Worm (Caenorhabditis elegans) whole organism, L1 larva: ENCODE data around the gene F20D6.8.

Source experiments
- C04F5.9 ChIP-seq: sonication (generic microtip); optimal IDR thresholded peaks from 2 replicates; lab custom pipeline; 2016; ENCODE audit warnings: missing genetic modification characterization, missing compliant biosample characterization
- C16A3.4 ChIP-seq: fragments of 150-350 bp; optimal IDR thresholded peaks from 2 replicates; lab custom pipeline; 2014; ENCODE audit warnings: missing biosample characterization, missing genetic modification characterization
- C34B4.2 ChIP-seq: sonication (generic microtip); optimal IDR thresholded peaks from 2 replicates; lab custom pipeline; 2017; ENCODE audit warnings: mild to moderate bottlenecking, missing genetic modification characterization, missing compliant biosample characterization
- alr-1 ChIP-seq: fragments of 200-800 bp; sonication (Bioruptor generic); optimal IDR thresholded peaks from 2 replicates; lab custom pipeline; 2018; ENCODE audit warnings: borderline replicate concordance, mild to moderate bottlenecking, missing genetic modification characterization, missing compliant biosample characterization
- ama-1 ChIP-seq: fragments of 150-350 bp; optimal IDR thresholded peaks from 2 replicates; lab custom pipeline; 2014
- ceh-8 ChIP-seq: fragments of 200-800 bp; sonication (Bioruptor generic); optimal IDR thresholded peaks from 2 replicates; lab custom pipeline; 2018; ENCODE audit warnings: mild to moderate bottlenecking, missing genetic modification characterization, moderate library complexity, missing compliant biosample characterization
- ceh-82 ChIP-seq, 3 experiments: fragments of 150-350 bp in 1 of 3; sonication (generic microtip) in 2 of 3; optimal IDR thresholded peaks; 2 replicates each; lab custom pipeline; 2014 to 2017; ENCODE audit warnings: missing biosample characterization in 3 of 3, missing genetic modification characterization in 3 of 3
- ceh-90 ChIP-seq: sonication (generic microtip); optimal IDR thresholded peaks from 2 replicates; lab custom pipeline; 2016; ENCODE audit warnings: missing genetic modification characterization, missing compliant biosample characterization
- egl-27 ChIP-seq, 2 experiments: fragments of 150-350 bp in 1 of 2; sonication (generic microtip); optimal IDR thresholded peaks; 3 replicates each; lab custom pipeline; 2017 to 2018; ENCODE audit warnings: missing biosample characterization in 2 of 2, missing genetic modification characterization in 2 of 2, missing genetic modification reagents in 2 of 2
- fkh-8 ChIP-seq: sonication (generic microtip); optimal IDR thresholded peaks from 2 replicates; lab custom pipeline; 2016; ENCODE audit warnings: mild to moderate bottlenecking, missing genetic modification characterization, missing compliant biosample characterization
- fos-1 ChIP-seq: fragments of 150-350 bp; optimal IDR thresholded peaks from 2 replicates; lab custom pipeline; 2014; ENCODE audit warnings: missing biosample characterization, missing genetic modification characterization
- grh-1 ChIP-seq: fragments of 200-800 bp; sonication (Bioruptor generic); IDR thresholded peaks from 2 replicates; pipeline ENCODE4 v1.3.6; 2022; ENCODE audit warnings: missing genetic modification reagents, missing genetic modification characterization, missing compliant biosample characterization
- hlh-17 ChIP-seq: fragments of 200-800 bp; sonication (Bioruptor generic); optimal IDR thresholded peaks from 2 replicates; lab custom pipeline; 2018; ENCODE audit warnings: missing genetic modification characterization, mild to moderate bottlenecking, missing compliant biosample characterization, moderate library complexity, borderline replicate concordance
- hlh-4 ChIP-seq: sonication (generic microtip); optimal IDR thresholded peaks from 2 replicates; lab custom pipeline; 2016; ENCODE audit warnings: mild to moderate bottlenecking, missing genetic modification characterization, missing compliant biosample characterization
- irx-1 ChIP-seq: sonication (generic microtip); optimal IDR thresholded peaks from 2 replicates; lab custom pipeline; 2016; ENCODE audit warnings: missing genetic modification characterization, missing compliant biosample characterization
- jun-1 ChIP-seq: fragments of 150-350 bp; optimal IDR thresholded peaks from 2 replicates; lab custom pipeline; 2014; ENCODE audit warnings: missing biosample characterization, missing genetic modification reagents, missing genetic modification characterization
- lin-13 ChIP-seq: fragments of 150-350 bp; optimal IDR thresholded peaks from 2 replicates; lab custom pipeline; 2014; ENCODE audit warnings: missing biosample characterization, missing genetic modification reagents, missing genetic modification characterization
- lin-35 ChIP-seq, 2 experiments: fragments of 150-350 bp; optimal IDR thresholded peaks; 2 replicates each; lab custom pipeline; 2014; ENCODE audit warnings: missing biosample characterization in 2 of 2, missing genetic modification characterization in 2 of 2, missing genetic modification reagents in 2 of 2
- lin-39 ChIP-seq: fragments of 150-350 bp; optimal IDR thresholded peaks from 2 replicates; lab custom pipeline; 2014; ENCODE audit warnings: missing biosample characterization, missing genetic modification reagents, missing genetic modification characterization
- lir-3 ChIP-seq: sonication (generic microtip); optimal IDR thresholded peaks from 2 replicates; lab custom pipeline; 2016; ENCODE audit warnings: mild to moderate bottlenecking, missing genetic modification characterization, moderate library complexity, missing compliant biosample characterization; ENCODE audit not compliant: poor library complexity
- lsy-2 ChIP-seq, 2 experiments: fragments of 150-350 bp; optimal IDR thresholded peaks; 2 replicates each; lab custom pipeline; 2014; ENCODE audit warnings: missing biosample characterization in 2 of 2, missing genetic modification characterization in 2 of 2
- mab-9 ChIP-seq: fragments of 200-800 bp; sonication (Bioruptor generic); IDR thresholded peaks from 2 replicates; pipeline ENCODE4 v1.3.6; 2022; ENCODE audit warnings: missing genetic modification reagents, missing genetic modification characterization, missing compliant biosample characterization
- mdl-1 ChIP-seq, 2 experiments: fragments of 150-350 bp; optimal IDR thresholded peaks; 2 replicates each; lab custom pipeline; 2014 to 2017; ENCODE audit warnings: missing biosample characterization in 2 of 2, missing genetic modification characterization in 2 of 2, inconsistent platforms in 1 of 2
- mep-1 ChIP-seq: fragments of 150-350 bp; optimal IDR thresholded peaks from 2 replicates; lab custom pipeline; 2014; ENCODE audit warnings: missing biosample characterization, missing genetic modification characterization
- nhr-11 ChIP-seq: fragments of 150-350 bp; optimal IDR thresholded peaks from 2 replicates; lab custom pipeline; 2014; ENCODE audit warnings: missing biosample characterization, missing genetic modification characterization
- nhr-12 ChIP-seq: sonication (generic microtip); optimal IDR thresholded peaks from 2 replicates; lab custom pipeline; 2017; ENCODE audit warnings: missing biosample characterization, missing genetic modification characterization
- nhr-28 ChIP-seq: fragments of 150-350 bp; optimal IDR thresholded peaks from 2 replicates; lab custom pipeline; 2014; ENCODE audit warnings: missing biosample characterization, missing genetic modification characterization
- nhr-84 ChIP-seq: sonication (generic microtip); optimal IDR thresholded peaks from 2 replicates; lab custom pipeline; 2017; ENCODE audit warnings: missing biosample characterization, missing genetic modification characterization
- nhr-90 ChIP-seq: sonication (generic microtip); optimal IDR thresholded peaks from 2 replicates; lab custom pipeline; 2016; ENCODE audit warnings: mild to moderate bottlenecking, missing genetic modification characterization, missing compliant biosample characterization; ENCODE audit not compliant: poor library complexity
- snpc-4 ChIP-seq: fragments of 150-350 bp; optimal IDR thresholded peaks from 2 replicates; lab custom pipeline; 2014; ENCODE audit warnings: missing biosample characterization, missing genetic modification characterization
- snu-23 ChIP-seq: sonication (generic microtip); optimal IDR thresholded peaks from 2 replicates; lab custom pipeline; 2016; ENCODE audit warnings: missing genetic modification characterization, missing compliant biosample characterization
- sptf-1 ChIP-seq: fragments of 150-350 bp; optimal IDR thresholded peaks from 2 replicates; lab custom pipeline; 2014; ENCODE audit warnings: missing biosample characterization, missing genetic modification characterization
- swsn-7 ChIP-seq: sonication (generic microtip); optimal IDR thresholded peaks from 2 replicates; lab custom pipeline; 2016; ENCODE audit warnings: missing genetic modification characterization, missing compliant biosample characterization
- tbx-2 ChIP-seq: sonication (generic microtip); optimal IDR thresholded peaks from 2 replicates; lab custom pipeline; 2016; ENCODE audit warnings: missing genetic modification characterization, missing compliant biosample characterization
- tlp-1 ChIP-seq: fragments of 150-350 bp; optimal IDR thresholded peaks from 2 replicates; lab custom pipeline; 2014; ENCODE audit warnings: missing biosample characterization, missing genetic modification characterization
- unc-86 ChIP-seq: sonication (generic microtip); optimal IDR thresholded peaks from 2 replicates; lab custom pipeline; 2016; ENCODE audit warnings: missing genetic modification characterization, missing compliant biosample characterization
- vab-15 ChIP-seq: sonication (generic microtip); optimal IDR thresholded peaks from 2 replicates; lab custom pipeline; 2017; ENCODE audit warnings: missing genotype, mild to moderate bottlenecking, missing genetic modification characterization, missing compliant biosample characterization
- xbp-1 ChIP-seq: sonication (generic microtip); optimal IDR thresholded peaks from 2 replicates; lab custom pipeline; 2016; ENCODE audit warnings: missing genetic modification characterization, missing compliant biosample characterization
- zip-4 ChIP-seq: fragments of 200-800 bp; sonication (Bioruptor generic); optimal IDR thresholded peaks from 2 replicates; lab custom pipeline; 2018; ENCODE audit warnings: mild to moderate bottlenecking, missing genetic modification characterization, moderate library complexity, missing compliant biosample characterization
- ztf-11 ChIP-seq, 2 experiments: sonication (generic microtip); optimal IDR thresholded peaks; 2 replicates each; lab custom pipeline; 2016 to 2017; ENCODE audit warnings: missing genetic modification characterization in 2 of 2, missing biosample characterization in 1 of 2, missing compliant biosample characterization in 1 of 2
- ztf-4 ChIP-seq: fragments of 150-350 bp; optimal IDR thresholded peaks from 2 replicates; lab custom pipeline; 2014; ENCODE audit warnings: missing biosample characterization, missing genetic modification characterization

Gene F20D6.8

ce11 chrV:8188421-8188820 is 20.4 kb upstream of the F20D6.8 start, which contains the start of gene F20D6.15:
Gene F20D6.15 (minus strand): TSS chrV:8188467.
- no peak for TF ChIP-seq fos-1 (tag; lab: Kevin White, UChicago)
- no peak for TF ChIP-seq jun-1
- no peak for TF ChIP-seq nhr-11 (tag; lab: Kevin White, UChicago)
- TF ChIP-seq lin-39 (tag; lab: Kevin White, UChicago): no peak
- TF ChIP-seq swsn-7 (tag; lab: Kevin White, UChicago): no peak
- TF ChIP-seq lin-13 (GFP tag; lab: Kevin White, UChicago): no peak
- no peak for TF ChIP-seq zip-4 (GFP tag; lab: Kevin White, UChicago)
- TF ChIP-seq alr-1 (tag; lab: Kevin White, UChicago): no peak
- TF ChIP-seq nhr-90 (tag; lab: Kevin White, UChicago): no peak
- TF ChIP-seq C16A3.4 (tag; lab: Kevin White, UChicago): no peak
- TF ChIP-seq mdl-1 (tag; optimal IDR thresholded peaks at IDR 0.05; lab: Kevin White, UChicago): no peak
- TF ChIP-seq tbx-2 (tag; lab: Kevin White, UChicago): no peak
- TF ChIP-seq lin-35 (GFP tag; optimal IDR thresholded peaks at IDR 0.05; lab: Kevin White, UChicago): no peak
- no peak for TF ChIP-seq ceh-8 (GFP tag; lab: Kevin White, UChicago)
- no peak for TF ChIP-seq irx-1 (tag; lab: Kevin White, UChicago)
- TF ChIP-seq lir-3 (tag; lab: Kevin White, UChicago): no peak
- TF ChIP-seq nhr-28 (tag; lab: Kevin White, UChicago): no peak
- TF ChIP-seq ztf-11 (tag; optimal IDR thresholded peaks at IDR 0.05; lab: Kevin White, UChicago): no peak

ce11 chrV:8185737-8186136 is 17.7 kb upstream of the F20D6.8 start, which contains the start of gene F20D6.2:
Gene F20D6.2 (plus strand): TSS chrV:8186037.
- no peak for TF ChIP-seq nhr-84 (tag; lab: Kevin White, UChicago)
- TF ChIP-seq egl-27 (tag; optimal IDR thresholded peaks at IDR 0.05; lab: Kevin White, UChicago): no peak
- TF ChIP-seq jun-1: no peak
- TF ChIP-seq snpc-4 (tag; lab: Kevin White, UChicago): no peak
- no peak for TF ChIP-seq fkh-8
- no peak for TF ChIP-seq C04F5.9
- TF ChIP-seq C34B4.2 (tag; lab: Kevin White, UChicago): no peak
- TF ChIP-seq ceh-90 (tag; lab: Kevin White, UChicago): no peak
- TF ChIP-seq, all 84 proteins: peak for 0

ce11 chrV:8183384-8183783 is 15.3 kb upstream of the F20D6.8 start, which contains the start of gene srp-8:
Gene srp-8 (plus strand): TSS chrV:8183684.
- TF ChIP-seq snu-23 (no peak), mab-9 (no peak), lsy-2 (tag; optimal IDR thresholded peaks at IDR 0.05; lab: Kevin White, UChicago) (no peak), tlp-1 (tag; lab: Kevin White, UChicago) (no peak), xbp-1 (tag; lab: Kevin White, UChicago) (no peak), mep-1 (tag; lab: Kevin White, UChicago) (no peak), alr-1 (tag; lab: Kevin White, UChicago) (no peak), hlh-4 (no peak), swsn-7 (tag; lab: Kevin White, UChicago) (no peak), ztf-4 (tag; lab: Kevin White, UChicago) (no peak), unc-86 (tag; lab: Kevin White, UChicago) (no peak), hlh-17 (GFP tag; lab: Kevin White, UChicago) (no peak), vab-15 (tag; lab: Kevin White, UChicago) (no peak), sptf-1 (tag; lab: Kevin White, UChicago) (no peak), nhr-12 (no peak), ceh-82 (tag; optimal IDR thresholded peaks at IDR 0.05; lab: Kevin White, UChicago) (no peak), ceh-8 (GFP tag; lab: Kevin White, UChicago) (no peak), lin-39 (tag; lab: Kevin White, UChicago) (no peak), ama-1 (no peak), grh-1 (GFP tag; lab: Robert Waterston, UW) (no peak)
- TF ChIP-seq, all 84 proteins: peak for 0
